Fruit fly (Drosophila melanogaster) whole organism, embryonic: ENCODE results near the gene Ugt37D1.

Experiments used
- Atf3 ChIP-seq: fragments of 200-800 bp; sonication (Bioruptor generic); optimal IDR thresholded peaks from 3 replicates; lab custom pipeline; 2016; ENCODE audit warnings: missing biosample characterization, missing genetic modification characterization
- Blimp-1 ChIP-seq: fragments of 200-800 bp; sonication (Bioruptor generic); optimal IDR thresholded peaks from 3 replicates; lab custom pipeline; 2018; ENCODE audit warnings: missing biosample characterization, missing genetic modification characterization, mild to moderate bottlenecking, moderate library complexity, missing genetic modification reagents
- CG12236 ChIP-seq: fragments of 200-800 bp; sonication (Bioruptor generic); optimal IDR thresholded peaks from 2 replicates; lab custom pipeline; 2016; ENCODE audit warnings: missing biosample characterization, missing genetic modification characterization
- CG12659 ChIP-seq: fragments of 200-800 bp; sonication (Bioruptor generic); optimal IDR thresholded peaks from 3 replicates; lab custom pipeline; 2017; ENCODE audit warnings: mild to moderate bottlenecking, missing biosample characterization, missing genetic modification reagents, missing genetic modification characterization
- CG43689 ChIP-seq: fragments of 200-800 bp; sonication (Bioruptor generic); IDR thresholded peaks from 2 replicates; pipeline ENCODE4 v1.3.6; 2022; ENCODE audit warnings: missing biosample characterization, missing genetic modification characterization
- CG8478 ChIP-seq: fragments of >200 bp; optimal IDR thresholded peaks from 2 replicates; lab custom pipeline; 2018
- Gsc ChIP-seq: fragments of 200-800 bp; sonication (Bioruptor generic); IDR thresholded peaks from 2 replicates; pipeline ENCODE4 v1.3.6; 2022; ENCODE audit warnings: missing biosample characterization, missing genetic modification characterization
- HLHmδ ChIP-seq: fragments of 200-800 bp; sonication (Bioruptor generic); optimal IDR thresholded peaks from 2 replicates; lab custom pipeline; 2018; ENCODE audit warnings: missing biosample characterization, mild to moderate bottlenecking, missing genetic modification characterization, moderate library complexity
- Oli ChIP-seq: fragments of 200-800 bp; sonication (Bioruptor generic); optimal IDR thresholded peaks from 2 replicates; lab custom pipeline; 2018; ENCODE audit warnings: missing biosample characterization, mild to moderate bottlenecking, missing genetic modification characterization, moderate library complexity
- cas ChIP-seq: fragments of 200-800 bp; sonication (Bioruptor generic); IDR thresholded peaks from 2 replicates; pipeline ENCODE4 v1.3.6; 2022; ENCODE audit warnings: missing biosample characterization, missing genetic modification characterization
- exex ChIP-seq: fragments of 200-800 bp; sonication (Bioruptor generic); optimal IDR thresholded peaks from 4 replicates; lab custom pipeline; 2018; ENCODE audit warnings: missing biosample characterization, mild to moderate bottlenecking, missing genetic modification characterization, moderate library complexity
- lab ChIP-seq: fragments of 200-800 bp; sonication (Bioruptor generic); optimal IDR thresholded peaks from 3 replicates; lab custom pipeline; 2017; ENCODE audit warnings: missing biosample characterization, missing genetic modification characterization, mild to moderate bottlenecking, moderate library complexity, missing genetic modification reagents
- slp2 ChIP-seq: fragments of 200-800 bp; sonication (Bioruptor generic); optimal IDR thresholded peaks from 2 replicates; lab custom pipeline; 2016; ENCODE audit warnings: missing biosample characterization, missing genetic modification characterization
- stc ChIP-seq: fragments of 200-800 bp; sonication (Bioruptor generic); IDR thresholded peaks from 2 replicates; pipeline ENCODE4 v1.3.6; 2022; ENCODE audit warnings: missing biosample characterization, missing genetic modification characterization

DNA sequence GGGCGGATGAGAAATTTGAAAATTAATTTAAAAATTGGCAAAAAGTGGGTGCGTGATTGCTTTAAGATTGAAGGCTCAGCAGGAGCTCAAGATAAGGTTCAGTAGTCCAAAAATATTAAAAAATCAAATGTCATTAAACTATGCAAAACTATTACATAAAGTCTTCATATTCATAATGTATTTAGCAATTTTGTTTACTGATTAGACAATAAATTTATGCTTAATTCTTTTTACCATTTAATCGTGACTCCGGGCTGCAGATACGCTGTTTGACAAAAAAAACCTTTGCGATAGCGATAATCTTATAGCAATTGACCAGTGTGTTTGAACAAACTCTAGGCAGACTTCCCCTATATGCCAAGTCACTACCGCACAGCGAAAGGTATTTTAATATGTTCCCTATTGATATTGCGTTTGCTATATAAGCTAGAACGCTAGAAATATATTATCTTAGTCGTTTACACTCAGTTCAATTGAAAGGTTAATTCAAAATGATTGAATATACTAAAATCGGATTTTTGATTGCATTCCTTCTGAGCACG is 2.6 kb upstream of the Ugt37D1 start, which contains the start of gene Ugt37E1:
- no peak for TF ChIP-seq CG12659 (GFP tag; lab: Kevin White, UChicago)
- no peak for TF ChIP-seq stc (GFP tag; lab: Robert Waterston, UW)
- TF ChIP-seq Blimp-1 (GFP tag; lab: Kevin White, UChicago) = no peak
- no peak for TF ChIP-seq CG12236 (GFP tag; lab: Kevin White, UChicago)
- TF ChIP-seq Atf3 (GFP tag; lab: Kevin White, UChicago) = no peak
- no peak for TF ChIP-seq Gsc (GFP tag; lab: Robert Waterston, UW)
- no peak for TF ChIP-seq slp2 (GFP tag; lab: Kevin White, UChicago)
- no peak for TF ChIP-seq Oli
- no peak for TF ChIP-seq cas (GFP tag; lab: Robert Waterston, UW)
- TF ChIP-seq HLHmδ (GFP tag; lab: Kevin White, UChicago) = no peak
- no peak for TF ChIP-seq CG8478 (lab: Kevin White, UChicago)
- no peak for TF ChIP-seq CG43689
- TF ChIP-seq lab (GFP tag; lab: Kevin White, UChicago) = no peak
- TF ChIP-seq exex = peak; percentile 59
